Worm (Caenorhabditis elegans) whole organism, L4 larva: ENCODE results near the gene Y39A1A.27.

ENCODE experiments used
- T20F7.1 ChIP-seq: fragments of 200-800 bp; sonication (Bioruptor generic); optimal IDR thresholded peaks from 2 replicates; lab custom pipeline; 2018; ENCODE audit warnings: mild to moderate bottlenecking, missing genetic modification characterization, missing compliant biosample characterization
- aly-2 ChIP-seq: sonication (generic microtip); optimal IDR thresholded peaks from 2 replicates; lab custom pipeline; 2018; ENCODE audit warnings: missing biosample characterization, missing genetic modification characterization
- daf-12 ChIP-seq: fragments of 150-350 bp; optimal IDR thresholded peaks from 2 replicates; lab custom pipeline; 2014; ENCODE audit warnings: missing biosample characterization, missing genetic modification reagents, missing genetic modification characterization
- lin-38 ChIP-seq: fragments of 200-800 bp; sonication (Bioruptor generic); IDR thresholded peaks from 2 replicates; pipeline ENCODE4 v1.3.6; 2022; ENCODE audit warnings: missing genetic modification reagents, missing genetic modification characterization, missing compliant biosample characterization
- nhr-237 ChIP-seq: sonication (generic microtip); optimal IDR thresholded peaks from 2 replicates; lab custom pipeline; 2017; ENCODE audit warnings: missing biosample characterization, missing genetic modification characterization
- nhr-77 ChIP-seq: fragments of 150-350 bp; optimal IDR thresholded peaks from 2 replicates; lab custom pipeline; 2014; ENCODE audit warnings: missing biosample characterization, missing genetic modification characterization
- php-3 ChIP-seq: fragments of 200-800 bp; sonication (Bioruptor generic); IDR thresholded peaks from 2 replicates; pipeline ENCODE4 v1.3.6; 2022; ENCODE audit warnings: missing genetic modification reagents, missing genetic modification characterization, missing compliant biosample characterization
- skn-1 ChIP-seq: fragments of 150-350 bp; optimal IDR thresholded peaks from 2 replicates; lab custom pipeline; 2014; ENCODE audit warnings: missing biosample characterization, missing genetic modification characterization

DNA sequence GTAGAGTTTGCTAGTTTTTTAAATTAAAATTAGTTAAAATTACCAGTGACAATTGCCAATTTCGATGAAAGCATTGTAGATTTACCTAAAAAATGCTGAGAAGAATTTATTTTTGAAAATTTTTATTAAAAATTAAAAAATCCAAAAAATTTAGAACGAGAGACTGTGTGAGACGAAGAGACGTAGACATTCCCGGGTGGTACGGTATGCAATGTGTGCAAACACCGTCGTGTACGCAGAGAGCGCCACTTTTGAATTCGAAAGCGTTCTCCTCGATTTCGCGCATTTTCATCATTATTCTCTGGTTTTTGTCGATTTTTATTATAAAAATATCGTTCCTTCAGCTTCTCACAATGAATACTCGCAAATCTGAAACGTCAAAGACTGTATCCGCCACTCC, 4.0 kb downstream of the Y39A1A.27 start, which contains the start of the genes dhs-11 and orc-1:
- TF ChIP-seq skn-1 (no peak), T20F7.1 (no peak), daf-12 (tag; lab: Kevin White, UChicago) (no peak), lin-38 (GFP tag; lab: Robert Waterston, UW) (peak; percentile 69), nhr-237 (tag; lab: Kevin White, UChicago) (no peak), php-3 (GFP tag; lab: Robert Waterston, UW) (no peak), aly-2 (tag; lab: Kevin White, UChicago) (no peak), nhr-77 (no peak)
